Fruit fly (Drosophila melanogaster) S2 (cell line): ENCODE measurements around the gene shams.

Source experiments
- CG8478 ChIP-seq: fragments of >200 bp; optimal IDR thresholded peaks from 2 replicates; lab custom pipeline; 2018
- CTCF ChIP-seq, 2 experiments: fragments of >200 bp; optimal IDR thresholded peaks; 2 replicates each; lab custom pipeline; 2018

DNA sequence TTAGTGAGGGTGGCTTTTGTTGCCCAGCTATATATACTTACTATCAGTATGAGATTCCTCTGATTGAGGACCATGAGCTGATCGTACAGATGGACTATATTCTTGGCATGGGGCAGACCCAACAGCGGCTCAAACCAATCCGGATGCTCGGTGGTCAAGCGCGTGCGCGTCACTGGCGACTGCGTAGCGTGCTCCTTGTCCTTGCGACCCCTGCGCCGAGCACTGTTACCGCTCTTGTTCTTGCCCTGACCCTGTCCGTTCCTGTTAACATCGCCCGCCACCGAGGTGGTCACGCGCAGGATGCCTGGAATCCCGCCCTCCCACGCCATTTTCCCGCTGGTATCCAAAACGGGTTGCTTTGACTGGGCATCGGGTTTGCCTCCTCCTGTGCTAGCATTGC, 41.7 kb downstream of the shams start:
- TF ChIP-seq CTCF (optimal IDR thresholded peaks at IDR 0.05; lab: Kevin White, UChicago) (no peak), CG8478 (lab: Kevin White, UChicago) (no peak)
